Worm (Caenorhabditis elegans) whole organism, L4 larva: ENCODE results near the gene Y66A7A.7.

Experiments
- F26F4.8 ChIP-seq: fragments of 200-800 bp; sonication (Bioruptor generic); conservative IDR thresholded peaks from 2 replicates; pipeline ENCODE4 v1.3.6; 2022; ENCODE audit warnings: missing genetic modification characterization, missing compliant biosample characterization
- ama-1 ChIP-seq: fragments of 150-350 bp; optimal IDR thresholded peaks from 2 replicates; lab custom pipeline; 2014; ENCODE audit warnings: inconsistent platforms, mixed read lengths
- nhr-10 ChIP-seq: fragments of 150-350 bp; optimal IDR thresholded peaks from 2 replicates; lab custom pipeline; 2014; ENCODE audit warnings: missing biosample characterization, missing genetic modification characterization
- pha-4 ChIP-seq, 2 experiments: fragments of 150-350 bp in 1 of 2; fragments of 200-800 bp in 1 of 2; sonication (Bioruptor generic) in 1 of 2; IDR thresholded peaks in 1 of 2; optimal IDR thresholded peaks in 1 of 2; 2 replicates each; pipeline versions ENCODE4 v1.3.6 to Lab custom; 2014 to 2022; ENCODE audit warnings: missing genetic modification characterization in 2 of 2, missing genetic modification reagents in 2 of 2, missing biosample characterization in 1 of 2, missing compliant biosample characterization in 1 of 2

DNA sequence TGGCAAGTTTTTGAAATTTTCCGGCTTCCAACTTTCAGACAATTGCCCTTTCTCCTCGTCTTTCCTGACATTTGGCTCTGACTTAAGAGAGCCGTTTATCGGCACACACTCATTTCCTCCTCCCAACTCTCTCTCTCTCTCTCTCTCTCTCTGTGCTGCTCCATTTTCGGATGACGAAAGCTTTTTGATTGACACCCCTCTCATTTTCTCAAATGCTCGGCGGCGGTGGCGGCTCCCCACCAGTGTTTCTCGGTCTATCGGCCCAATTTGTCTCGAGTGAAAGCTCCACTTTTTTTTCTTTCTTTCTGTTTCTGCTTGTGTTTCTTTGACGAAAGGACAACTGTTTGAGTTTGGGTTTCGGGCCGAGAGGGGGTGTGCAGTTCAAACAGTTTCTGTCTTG, 30.6 kb upstream of the Y66A7A.7 start:
- TF ChIP-seq ama-1 (no peak), nhr-10 (tag; lab: Kevin White, UChicago) (no peak), F26F4.8 (GFP tag; lab: Robert Waterston, UW) (no peak), pha-4 (GFP tag; IDR thresholded peaks at IDR 0.05; lab: Robert Waterston, UW) (no peak), pha-4 (tag; optimal IDR thresholded peaks at IDR 0.05; lab: Kevin White, UChicago) (no peak)
